Worm (Caenorhabditis elegans): ENCODE measurements around the gene tag-180.

Gene tag-180

ce11 chrII:11307332-11307731, 21.9 kb downstream of the tag-180 start:
- TF ChIP-seq egl-5 (tag; optimal IDR thresholded peaks at IDR 0.05) (no peak), ama-1 (optimal IDR thresholded peaks at IDR 0.05) (no peak), ZK546.5 (tag; optimal IDR thresholded peaks at IDR 0.05) (no peak), ceh-82 (tag; optimal IDR thresholded peaks at IDR 0.05) (no peak), lin-39 (tag; optimal IDR thresholded peaks at IDR 0.05) (no peak), nfya-1 (tag; optimal IDR thresholded peaks at IDR 0.05; ENCODE audit: insufficient read depth) (peak; percentile 56), nhr-23 (tag; optimal IDR thresholded peaks at IDR 0.05) (peak; percentile 26), nhr-77 (tag; optimal IDR thresholded peaks at IDR 0.05) (no peak), mml-1 (tag; optimal IDR thresholded peaks at IDR 0.05) (no peak), nhr-25 (tag; optimal IDR thresholded peaks at IDR 0.05) (peak; percentile 79), jun-1 (tag; optimal IDR thresholded peaks at IDR 0.05) (no peak), fos-1 (tag; optimal IDR thresholded peaks at IDR 0.05) (no peak), nhr-237 (tag; optimal IDR thresholded peaks at IDR 0.05) (no peak)

ce11 chrII:11305627-11306449, 23.4 kb downstream of the tag-180 start, which contains the start of gene rsf-1:
rsf-1 (plus strand) TSS chrII:11306399.
- peak; percentile 15 for TF ChIP-seq nhr-43 (tag; optimal IDR thresholded peaks at IDR 0.05; ENCODE audit: poor library complexity, severe bottlenecking)
- no peak for TF ChIP-seq nhr-28 (tag; optimal IDR thresholded peaks at IDR 0.05)
- no peak for TF ChIP-seq nhr-12 (tag; optimal IDR thresholded peaks at IDR 0.05)
- TF ChIP-seq ceh-82 (tag; optimal IDR thresholded peaks at IDR 0.05): no peak
- TF ChIP-seq snpc-4 (tag; optimal IDR thresholded peaks at IDR 0.05): peak; percentile 34
- no peak for TF ChIP-seq nhr-77 (tag; optimal IDR thresholded peaks at IDR 0.05)
- TF ChIP-seq hmg-11 (tag; optimal IDR thresholded peaks at IDR 0.05): peak; percentile 29
- no peak for TF ChIP-seq ceh-16 (tag; optimal IDR thresholded peaks at IDR 0.05)
- no peak for TF ChIP-seq nhr-76 (tag; optimal IDR thresholded peaks at IDR 0.05)
- TF ChIP-seq eor-1 (tag; optimal IDR thresholded peaks at IDR 0.05): no peak
- no peak for TF ChIP-seq fkh-10 (GFP tag; optimal IDR thresholded peaks at IDR 0.05)
- TF ChIP-seq elt-3 (tag; optimal IDR thresholded peaks at IDR 0.05): no peak
- TF ChIP-seq elt-2 (tag; optimal IDR thresholded peaks at IDR 0.05): peak; percentile 15
- TF ChIP-seq mdl-1 (tag; optimal IDR thresholded peaks at IDR 0.05): no peak
- no peak for TF ChIP-seq pqm-1 (tag; optimal IDR thresholded peaks at IDR 0.05)
- peak; percentile 44 for TF ChIP-seq lin-39 (tag; optimal IDR thresholded peaks at IDR 0.05)
- peak; percentile 55 for TF ChIP-seq nfya-1 (tag; optimal IDR thresholded peaks at IDR 0.05; ENCODE audit: insufficient read depth)
- no peak for TF ChIP-seq sea-2 (GFP tag; optimal IDR thresholded peaks at IDR 0.05)
- no peak for TF ChIP-seq ama-1 (optimal IDR thresholded peaks at IDR 0.05)
- no peak for TF ChIP-seq unc-62 (GFP tag; optimal IDR thresholded peaks at IDR 0.05)
- no peak for TF ChIP-seq skn-1 (tag; optimal IDR thresholded peaks at IDR 0.05)
- TF ChIP-seq lsy-12 (tag; optimal IDR thresholded peaks at IDR 0.05): no peak
- TF ChIP-seq pha-4 (tag; optimal IDR thresholded peaks at IDR 0.05): peak; percentile 76
- TF ChIP-seq ztf-4 (tag; optimal IDR thresholded peaks at IDR 0.05): no peak
- no peak for TF ChIP-seq egl-5 (tag; optimal IDR thresholded peaks at IDR 0.05)
- no peak for TF ChIP-seq fkh-2 (tag; optimal IDR thresholded peaks at IDR 0.05)
- no peak for TF ChIP-seq zag-1 (tag; optimal IDR thresholded peaks at IDR 0.05)
- TF ChIP-seq nhr-23 (tag; optimal IDR thresholded peaks at IDR 0.05): no peak
- TF ChIP-seq elt-1 (tag; optimal IDR thresholded peaks at IDR 0.05): no peak
- no peak for TF ChIP-seq nhr-11 (tag; optimal IDR thresholded peaks at IDR 0.05)
- no peak for TF ChIP-seq ztf-11 (tag; optimal IDR thresholded peaks at IDR 0.05)
- no peak for TF ChIP-seq egl-27 (tag; optimal IDR thresholded peaks at IDR 0.05)
- TF ChIP-seq ceh-28 (tag; optimal IDR thresholded peaks at IDR 0.05): no peak
- no peak for TF ChIP-seq tbx-2 (tag; optimal IDR thresholded peaks at IDR 0.05)
- no peak for TF ChIP-seq fos-1 (tag; optimal IDR thresholded peaks at IDR 0.05)
- TF ChIP-seq mml-1 (tag; optimal IDR thresholded peaks at IDR 0.05): no peak
- TF ChIP-seq nhr-67 (tag; optimal IDR thresholded peaks at IDR 0.05): no peak
- TF ChIP-seq daf-12 (tag; optimal IDR thresholded peaks at IDR 0.05): no peak
- TF ChIP-seq nhr-25 (tag; optimal IDR thresholded peaks at IDR 0.05): no peak
- TF ChIP-seq unc-39 (tag; optimal IDR thresholded peaks at IDR 0.05): no peak
- no peak for TF ChIP-seq jun-1 (tag; optimal IDR thresholded peaks at IDR 0.05)
- no peak for TF ChIP-seq lin-15B (tag; optimal IDR thresholded peaks at IDR 0.05)
- TF ChIP-seq nhr-237 (tag; optimal IDR thresholded peaks at IDR 0.05): no peak
- TF ChIP-seq aly-2 (tag; optimal IDR thresholded peaks at IDR 0.05): no peak
- no peak for TF ChIP-seq ceh-9 (tag; optimal IDR thresholded peaks at IDR 0.05)
- TF ChIP-seq ZK546.5 (tag; optimal IDR thresholded peaks at IDR 0.05): no peak
- TF ChIP-seq R02D3.7 (tag; optimal IDR thresholded peaks at IDR 0.05): no peak

Data from whole organism, L3 larva.